Worm (Caenorhabditis elegans) whole organism, late embryonic: Measurements from ENCODE around the gene sru-4.

Source experiments
- C08G9.2 ChIP-seq: sonication (generic microtip); optimal IDR thresholded peaks from 2 replicates; lab custom pipeline; 2016; ENCODE audit warnings: mild to moderate bottlenecking, missing genetic modification characterization, moderate library complexity, missing compliant biosample characterization
- F13H6.1 ChIP-seq: sonication (generic microtip); optimal IDR thresholded peaks from 2 replicates; lab custom pipeline; 2016; ENCODE audit warnings: missing genetic modification characterization, missing compliant biosample characterization
- K02D7.2 ChIP-seq: sonication (generic microtip); optimal IDR thresholded peaks from 2 replicates; lab custom pipeline; 2017; ENCODE audit warnings: mild to moderate bottlenecking, missing genetic modification characterization, missing compliant biosample characterization
- ahr-1 ChIP-seq: sonication (generic microtip); optimal IDR thresholded peaks from 2 replicates; lab custom pipeline; 2016; ENCODE audit warnings: missing genetic modification characterization, missing compliant biosample characterization
- ama-1 ChIP-seq: fragments of 150-350 bp; optimal IDR thresholded peaks from 2 replicates; lab custom pipeline; 2014
- ceh-14 ChIP-seq: sonication (generic microtip); optimal IDR thresholded peaks from 2 replicates; lab custom pipeline; 2016; ENCODE audit warnings: missing genotype, missing genetic modification characterization, missing compliant biosample characterization
- ceh-19 ChIP-seq: fragments of 200-800 bp; sonication (Bioruptor generic); optimal IDR thresholded peaks from 2 replicates; lab custom pipeline; 2018; ENCODE audit warnings: mild to moderate bottlenecking, missing genetic modification characterization, missing compliant biosample characterization
- ceh-24 ChIP-seq: sonication (generic microtip); optimal IDR thresholded peaks from 2 replicates; lab custom pipeline; 2016; ENCODE audit warnings: mild to moderate bottlenecking, missing genetic modification characterization, missing compliant biosample characterization
- ceh-30 ChIP-seq: fragments of 150-350 bp; optimal IDR thresholded peaks from 2 replicates; lab custom pipeline; 2014; ENCODE audit warnings: missing biosample characterization, missing genetic modification characterization
- ceh-48 ChIP-seq: sonication (generic microtip); optimal IDR thresholded peaks from 2 replicates; lab custom pipeline; 2016; ENCODE audit warnings: missing genetic modification characterization, inconsistent platforms, missing compliant biosample characterization
- ceh-6 ChIP-seq: fragments of 200-800 bp; sonication (Bioruptor generic); optimal IDR thresholded peaks from 2 replicates; lab custom pipeline; 2018; ENCODE audit warnings: mild to moderate bottlenecking, missing genetic modification characterization, missing compliant biosample characterization
- dmd-4 ChIP-seq: sonication (generic microtip); optimal IDR thresholded peaks from 2 replicates; lab custom pipeline; 2016; ENCODE audit warnings: borderline replicate concordance, missing genetic modification characterization, missing compliant biosample characterization
- dve-1 ChIP-seq: sonication (generic microtip); optimal IDR thresholded peaks from 2 replicates; lab custom pipeline; 2017; ENCODE audit warnings: antibody characterized with exemption, mild to moderate bottlenecking, missing genetic modification characterization, missing compliant biosample characterization
- elt-4 ChIP-seq: sonication (generic microtip); optimal IDR thresholded peaks from 2 replicates; lab custom pipeline; 2016; ENCODE audit warnings: missing genetic modification characterization, missing compliant biosample characterization
- fkh-10 ChIP-seq: fragments of 150-350 bp; optimal IDR thresholded peaks from 2 replicates; lab custom pipeline; 2014; ENCODE audit warnings: missing biosample characterization, missing genetic modification reagents, missing genetic modification characterization
- gmeb-2 ChIP-seq: sonication (generic microtip); optimal IDR thresholded peaks from 2 replicates; lab custom pipeline; 2016; ENCODE audit warnings: missing genetic modification characterization, inconsistent platforms, missing compliant biosample characterization
- hlh-13 ChIP-seq: fragments of 200-800 bp; sonication (Bioruptor generic); optimal IDR thresholded peaks from 2 replicates; lab custom pipeline; 2018; ENCODE audit warnings: mild to moderate bottlenecking, missing genetic modification characterization, missing compliant biosample characterization
- hlh-15 ChIP-seq: sonication (generic microtip); optimal IDR thresholded peaks from 2 replicates; lab custom pipeline; 2016; ENCODE audit warnings: missing genetic modification characterization, missing compliant biosample characterization
- hlh-30 ChIP-seq: sonication (generic microtip); optimal IDR thresholded peaks from 2 replicates; lab custom pipeline; 2017; ENCODE audit warnings: antibody characterized with exemption, missing genetic modification characterization, missing compliant biosample characterization; ENCODE audit not compliant: insufficient read depth
- hlh-6 ChIP-seq: sonication (generic microtip); optimal IDR thresholded peaks from 2 replicates; lab custom pipeline; 2016; ENCODE audit warnings: missing genotype, missing genetic modification characterization, missing compliant biosample characterization
- lin-11 ChIP-seq: fragments of 200-800 bp; sonication (Bioruptor generic); optimal IDR thresholded peaks from 2 replicates; lab custom pipeline; 2018; ENCODE audit warnings: mild to moderate bottlenecking, missing genetic modification characterization, missing compliant biosample characterization
- mec-3 ChIP-seq: sonication (generic microtip); optimal IDR thresholded peaks from 2 replicates; lab custom pipeline; 2016; ENCODE audit warnings: borderline replicate concordance, missing genetic modification characterization, missing compliant biosample characterization
- nfya-1 ChIP-seq: sonication (generic microtip); optimal IDR thresholded peaks from 2 replicates; lab custom pipeline; 2017; ENCODE audit warnings: missing genetic modification characterization, mild to moderate bottlenecking, missing compliant biosample characterization, antibody characterized with exemption, moderate library complexity
- nhr-11 ChIP-seq: fragments of 150-350 bp; optimal IDR thresholded peaks from 2 replicates; lab custom pipeline; 2014; ENCODE audit warnings: missing biosample characterization, missing genetic modification characterization
- pat-9 ChIP-seq: fragments of 200-800 bp; sonication (Bioruptor generic); optimal IDR thresholded peaks from 2 replicates; lab custom pipeline; 2018; ENCODE audit warnings: mild to moderate bottlenecking, missing genetic modification characterization, moderate library complexity, missing compliant biosample characterization
- pax-1 ChIP-seq: fragments of 150-350 bp; optimal IDR thresholded peaks from 2 replicates; lab custom pipeline; 2014; ENCODE audit warnings: missing biosample characterization, missing genetic modification characterization
- pqm-1 ChIP-seq: sonication (generic microtip); optimal IDR thresholded peaks from 2 replicates; lab custom pipeline; 2016; ENCODE audit warnings: missing genetic modification characterization, missing compliant biosample characterization
- sox-2 ChIP-seq: fragments of 200-800 bp; sonication (Bioruptor generic); IDR thresholded peaks from 2 replicates; pipeline ENCODE4 v1.3.6; 2022; ENCODE audit warnings: missing genetic modification reagents, missing genetic modification characterization, missing compliant biosample characterization
- sox-4 ChIP-seq: sonication (generic microtip); optimal IDR thresholded peaks from 2 replicates; lab custom pipeline; 2017; ENCODE audit warnings: mild to moderate bottlenecking, missing genetic modification characterization, inconsistent platforms, missing compliant biosample characterization
- syd-9 ChIP-seq: sonication (generic microtip); optimal IDR thresholded peaks from 2 replicates; lab custom pipeline; 2016; ENCODE audit warnings: mild to moderate bottlenecking, missing genetic modification characterization, moderate library complexity, missing compliant biosample characterization
- tbx-2 ChIP-seq: sonication (generic microtip); optimal IDR thresholded peaks from 2 replicates; lab custom pipeline; 2016; ENCODE audit warnings: missing genetic modification characterization, missing compliant biosample characterization
- tbx-7 ChIP-seq: sonication (generic microtip); optimal IDR thresholded peaks from 2 replicates; lab custom pipeline; 2016; ENCODE audit warnings: missing genotype, missing genetic modification characterization, missing compliant biosample characterization
- unc-55 ChIP-seq: sonication (generic microtip); optimal IDR thresholded peaks from 2 replicates; lab custom pipeline; 2017; ENCODE audit warnings: missing biosample characterization, missing genetic modification reagents, missing genetic modification characterization
- unc-86 ChIP-seq: sonication (generic microtip); optimal IDR thresholded peaks from 2 replicates; lab custom pipeline; 2016; ENCODE audit warnings: missing genetic modification characterization, missing compliant biosample characterization
- zip-5 ChIP-seq: sonication (generic microtip); optimal IDR thresholded peaks from 2 replicates; lab custom pipeline; 2016; ENCODE audit warnings: missing genetic modification characterization, missing compliant biosample characterization
- ztf-16 ChIP-seq: sonication (generic microtip); optimal IDR thresholded peaks from 2 replicates; lab custom pipeline; 2017; ENCODE audit warnings: missing genetic modification characterization, missing compliant biosample characterization

sru-4 gene

ce11 chrIV:9477135-9477928, 20.9 kb upstream of the sru-4 start, which contains the start of gene wrt-3 (continued):
- TF ChIP-seq gmeb-2 (tag; lab: Kevin White, UChicago) = peak; percentile 93
- no peak for TF ChIP-seq pax-1
- TF ChIP-seq ama-1 (lab: Kevin White, UChicago) = no peak
- TF ChIP-seq ceh-19 (GFP tag; lab: Kevin White, UChicago) = peak; percentile 93
- TF ChIP-seq tbx-2 (tag; lab: Kevin White, UChicago) = peak; percentile 94
- peak; percentile 57 for TF ChIP-seq tbx-7 (tag; lab: Kevin White, UChicago)
- peak; percentile 14 for TF ChIP-seq hlh-30
- peak; percentile 80 for TF ChIP-seq zip-5 (tag; lab: Kevin White, UChicago)
- TF ChIP-seq K02D7.2 (tag; lab: Kevin White, UChicago) = peak; percentile 94
- TF ChIP-seq unc-55 (GFP tag; lab: Kevin White, UChicago) = no peak
- peak; percentile 94 for TF ChIP-seq ceh-48 (tag; lab: Kevin White, UChicago)
- peak; percentile 87 for TF ChIP-seq C08G9.2 (tag; lab: Kevin White, UChicago)
- TF ChIP-seq sox-4 (tag; lab: Kevin White, UChicago) = peak; percentile 94
- TF ChIP-seq ahr-1 (tag; lab: Kevin White, UChicago) = peak; percentile 92
- TF ChIP-seq hlh-13 (GFP tag; lab: Kevin White, UChicago) = peak; percentile 91
- TF ChIP-seq ztf-16 (tag; lab: Kevin White, UChicago) = peak; percentile 94
- TF ChIP-seq dmd-4 (tag; lab: Kevin White, UChicago) = peak; percentile 90
- TF ChIP-seq syd-9 (tag; lab: Kevin White, UChicago) = peak; percentile 95
- peak; percentile 93 for TF ChIP-seq pat-9
- TF ChIP-seq dve-1 (tag; lab: Kevin White, UChicago) = peak; percentile 73
- peak; percentile 92 for TF ChIP-seq sox-2 (GFP tag; lab: Robert Waterston, UW)

ce11 chrIV:9480936-9481335, 17.3 kb upstream of the sru-4 start, which contains the start of gene cng-3:
Gene cng-3, minus strand, starts transcription at chrIV:9481037.
- TF ChIP-seq ama-1 (lab: Kevin White, UChicago) (no peak), ceh-24 (tag; lab: Kevin White, UChicago) (no peak), ceh-6 (GFP tag; lab: Kevin White, UChicago) (no peak)

ce11 chrIV:9485040-9485439, 13.1 kb upstream of the sru-4 start, which contains the start of gene gadr-2:
Gene gadr-2, minus strand, starts transcription at chrIV:9485140.
- TF ChIP-seq elt-4 (tag; lab: Kevin White, UChicago) (no peak), nfya-1 (tag; lab: Kevin White, UChicago) (no peak), F13H6.1 (tag; lab: Kevin White, UChicago) (no peak), C08G9.2 (tag; lab: Kevin White, UChicago) (no peak), ztf-16 (tag; lab: Kevin White, UChicago) (no peak), lin-11 (tag; lab: Kevin White, UChicago) (no peak), zip-5 (tag; lab: Kevin White, UChicago) (no peak), unc-86 (no peak), ceh-30 (no peak), syd-9 (tag; lab: Kevin White, UChicago) (no peak), gmeb-2 (tag; lab: Kevin White, UChicago) (no peak), pqm-1 (tag; lab: Kevin White, UChicago) (no peak), ahr-1 (tag; lab: Kevin White, UChicago) (no peak), fkh-10 (GFP tag; lab: Kevin White, UChicago) (no peak), hlh-6 (no peak), nhr-11 (no peak), ceh-14 (tag; lab: Kevin White, UChicago) (no peak), hlh-15 (no peak), mec-3 (tag; lab: Kevin White, UChicago) (no peak)
- TF ChIP-seq, all 69 proteins: peak for 0
